Worm (Caenorhabditis elegans): Measurements from ENCODE around the gene rfk-1.

rfk-1 gene

ce11 chrIV:10380626-10381025, 28.7 kb downstream of the rfk-1 start (continued):
- TF ChIP-seq ceh-2 (tag; optimal IDR thresholded peaks at IDR 0.05) (peak; percentile 2), zip-5 (tag; optimal IDR thresholded peaks at IDR 0.05) (no peak), Y22D7AL.16 (tag; optimal IDR thresholded peaks at IDR 0.05) (no peak), nfya-1 (tag; optimal IDR thresholded peaks at IDR 0.05) (peak; percentile 48), gmeb-2 (tag; optimal IDR thresholded peaks at IDR 0.05) (no peak), unc-86 (tag; optimal IDR thresholded peaks at IDR 0.05) (no peak), ceh-34 (tag; optimal IDR thresholded peaks at IDR 0.05) (peak; percentile 80), odd-2 (tag; optimal IDR thresholded peaks at IDR 0.05) (no peak), ceh-48 (tag; optimal IDR thresholded peaks at IDR 0.05) (peak; percentile 93), nhr-11 (tag; optimal IDR thresholded peaks at IDR 0.05) (no peak), eyg-1 (tag; optimal IDR thresholded peaks at IDR 0.05) (no peak), sox-2 (GFP tag; IDR thresholded peaks at IDR 0.05) (no peak), ceh-19 (GFP tag; optimal IDR thresholded peaks at IDR 0.05) (no peak), pha-4 (tag; optimal IDR thresholded peaks at IDR 0.05) (no peak), pha-2 (tag; optimal IDR thresholded peaks at IDR 0.05) (no peak), ref-2 (tag; optimal IDR thresholded peaks at IDR 0.05) (peak; percentile 39), K02D7.2 (tag; optimal IDR thresholded peaks at IDR 0.05) (no peak), sox-4 (tag; optimal IDR thresholded peaks at IDR 0.05) (no peak), npax-4 (tag; optimal IDR thresholded peaks at IDR 0.05) (no peak)

- TF ChIP-seq ceh-34 (tag; optimal IDR thresholded peaks at IDR 0.05): no peak
- TF ChIP-seq ceh-19 (GFP tag; optimal IDR thresholded peaks at IDR 0.05): no peak
- TF ChIP-seq rnt-1 (tag; optimal IDR thresholded peaks at IDR 0.05): no peak
- no peak for TF ChIP-seq ceh-31 (tag; optimal IDR thresholded peaks at IDR 0.05)
- no peak for TF ChIP-seq tbx-7 (tag; optimal IDR thresholded peaks at IDR 0.05)
Measured at ce11 chrIV:10374601-10375000, 34.7 kb downstream of the rfk-1 start, which contains the start of gene mask-1. Gene mask-1, plus strand, starts transcription at chrIV:10374901.

DNA sequence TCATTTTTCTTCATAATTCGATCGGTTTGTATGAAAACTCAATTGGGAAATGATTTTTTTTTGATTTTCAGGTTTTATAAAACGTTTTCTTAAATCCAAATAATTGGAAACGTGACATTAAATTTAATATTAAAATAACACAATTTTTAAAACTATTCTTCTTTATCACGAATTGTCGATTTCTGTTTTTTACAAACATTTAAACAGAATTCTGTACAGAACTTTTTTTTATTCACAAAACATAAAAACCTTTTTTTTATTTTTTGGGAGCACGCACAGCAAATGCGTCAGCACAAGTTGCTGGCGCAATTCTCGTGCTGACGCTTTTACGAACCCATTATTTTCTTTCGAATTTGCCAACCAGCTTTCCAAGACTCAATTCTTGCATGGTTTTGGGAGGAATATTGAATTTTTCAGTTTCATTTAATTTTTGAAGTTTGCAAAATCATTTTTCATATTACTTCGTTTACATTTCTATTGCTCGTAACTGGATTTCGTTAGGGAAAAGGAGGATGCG, 35.4 kb downstream of the rfk-1 start, which contains the start of gene mpz-5:
Gene mpz-5 (minus strand): TSS at position 51 of the 517 bp plus-strand sequence.
- TF ChIP-seq tbx-2 (tag; optimal IDR thresholded peaks at IDR 0.05) (peak; percentile 6), ztf-16 (tag; optimal IDR thresholded peaks at IDR 0.05) (peak; percentile 7), lin-11 (tag; optimal IDR thresholded peaks at IDR 0.05) (peak; percentile 9), tbx-7 (tag; optimal IDR thresholded peaks at IDR 0.05) (no peak), hlh-13 (GFP tag; optimal IDR thresholded peaks at IDR 0.05) (no peak), ceh-34 (tag; optimal IDR thresholded peaks at IDR 0.05) (peak; percentile 10), elt-2 (tag; optimal IDR thresholded peaks at IDR 0.05) (peak; percentile 34), sox-4 (tag; optimal IDR thresholded peaks at IDR 0.05) (peak; percentile 6), dve-1 (tag; optimal IDR thresholded peaks at IDR 0.05) (peak; percentile 20), unc-86 (tag; optimal IDR thresholded peaks at IDR 0.05) (peak; percentile 19), fax-1 (tag; optimal IDR thresholded peaks at IDR 0.05) (peak; percentile 38), ceh-31 (tag; optimal IDR thresholded peaks at IDR 0.05) (peak; percentile 30), nfya-1 (tag; optimal IDR thresholded peaks at IDR 0.05) (peak; percentile 40), ceh-45 (GFP tag; IDR thresholded peaks at IDR 0.05) (no peak)

DNA sequence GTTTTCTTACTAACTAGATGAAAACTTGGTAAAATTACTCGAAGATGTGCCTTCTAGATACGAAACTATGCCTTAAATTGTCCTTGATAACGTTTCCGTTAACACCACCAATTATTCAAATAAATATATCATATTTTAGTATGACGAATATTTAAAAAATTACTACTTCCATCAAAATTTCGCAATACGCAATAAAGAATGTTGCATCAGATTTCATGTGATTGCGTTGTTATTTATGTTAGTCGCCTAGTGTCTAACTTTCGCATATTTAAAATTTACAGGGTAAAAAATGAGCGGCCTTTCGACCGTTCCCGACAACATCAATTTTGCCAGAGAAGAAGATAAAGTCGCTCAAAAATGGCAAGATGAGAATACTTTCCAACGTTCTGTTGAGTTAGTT, 41.0 kb downstream of the rfk-1 start, which contains the start of gene iars-1:
Gene iars-1 (plus strand): TSS at position 276 of the 400 bp plus-strand sequence.
- TF ChIP-seq sox-2 (GFP tag; IDR thresholded peaks at IDR 0.05) (no peak), unc-86 (tag; optimal IDR thresholded peaks at IDR 0.05) (no peak), ceh-45 (GFP tag; IDR thresholded peaks at IDR 0.05) (no peak), tbx-2 (tag; optimal IDR thresholded peaks at IDR 0.05) (no peak), ceh-2 (tag; optimal IDR thresholded peaks at IDR 0.05) (no peak), Y22D7AL.16 (tag; optimal IDR thresholded peaks at IDR 0.05) (no peak), lim-6 (tag; optimal IDR thresholded peaks at IDR 0.05) (no peak), ama-1 (optimal IDR thresholded peaks at IDR 0.05) (no peak), pha-2 (tag; optimal IDR thresholded peaks at IDR 0.05) (no peak), nfya-1 (tag; optimal IDR thresholded peaks at IDR 0.05) (no peak), elt-2 (tag; optimal IDR thresholded peaks at IDR 0.05) (no peak), fax-1 (tag; optimal IDR thresholded peaks at IDR 0.05) (no peak), ref-2 (tag; optimal IDR thresholded peaks at IDR 0.05) (no peak), elt-4 (tag; optimal IDR thresholded peaks at IDR 0.05) (no peak), syd-9 (tag; optimal IDR thresholded peaks at IDR 0.05) (no peak), nhr-11 (tag; optimal IDR thresholded peaks at IDR 0.05) (no peak), pqm-1 (tag; optimal IDR thresholded peaks at IDR 0.05) (no peak)
